Worm (Caenorhabditis elegans): ENCODE data around the gene plx-2.

plx-2 gene

DNA sequence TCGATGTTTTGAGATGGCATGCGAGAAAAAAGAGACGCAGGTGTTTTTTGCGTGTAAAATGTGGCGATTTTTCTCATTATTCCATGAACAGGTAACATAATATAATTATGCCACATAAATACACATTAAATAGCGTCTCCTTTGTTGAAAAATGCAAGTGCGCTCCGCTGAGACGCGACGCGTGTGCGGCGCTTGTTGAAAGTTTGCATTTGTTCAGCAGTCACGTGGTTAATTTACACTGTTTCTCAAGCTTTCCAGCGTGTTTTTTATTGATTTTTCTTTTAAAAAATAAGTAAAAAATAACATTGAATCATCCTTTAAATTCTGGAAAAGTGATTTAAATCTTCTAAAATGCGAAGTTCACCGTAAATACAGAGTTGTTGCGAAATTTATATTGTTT lies 25.1 kb downstream of the plx-2 start (continued):
- no peak for TF ChIP-seq atf-7 (tag; optimal IDR thresholded peaks at IDR 0.05)
- TF ChIP-seq madf-10 (tag; optimal IDR thresholded peaks at IDR 0.05) = peak; percentile 56
- no peak for TF ChIP-seq nfyb-1 (GFP tag; IDR thresholded peaks at IDR 0.05)
- no peak for TF ChIP-seq ztf-25 (GFP tag; IDR thresholded peaks at IDR 0.05)
- TF ChIP-seq hmg-1.2 (GFP tag; IDR thresholded peaks at IDR 0.05) = peak; percentile 54
- no peak for TF ChIP-seq F10E7.11 (tag; optimal IDR thresholded peaks at IDR 0.05)
- no peak for TF ChIP-seq nhr-27 (tag; optimal IDR thresholded peaks at IDR 0.05)
- no peak for TF ChIP-seq egl-18 (GFP tag; IDR thresholded peaks at IDR 0.05)
- TF ChIP-seq mes-4 (tag; optimal IDR thresholded peaks at IDR 0.05) = no peak
- no peak for TF ChIP-seq aptf-2 (GFP tag; conservative IDR thresholded peaks at IDR 0.05)
- no peak for TF ChIP-seq bed-1 (GFP tag; IDR thresholded peaks at IDR 0.05)
- TF ChIP-seq lin-26 (GFP tag; IDR thresholded peaks at IDR 0.05) = no peak
- no peak for TF ChIP-seq hlh-26 (GFP tag; conservative IDR thresholded peaks at IDR 0.05)
- TF ChIP-seq let-526 (GFP tag; IDR thresholded peaks at IDR 0.05) = no peak
- TF ChIP-seq attf-6 (GFP tag; IDR thresholded peaks at IDR 0.05) = no peak
- TF ChIP-seq mcd-1 (GFP tag; IDR thresholded peaks at IDR 0.05) = peak; percentile 95
- 0 out of 2 replicates have a peak, but pooled peaks have one; percentile 26 for TF ChIP-seq B0336.3 (GFP tag; IDR thresholded peaks at IDR 0.05)
- no peak for TF ChIP-seq sdz-38 (tag; optimal IDR thresholded peaks at IDR 0.05)
- TF ChIP-seq madf-8 (GFP tag; conservative IDR thresholded peaks at IDR 0.05) = no peak
- peak; percentile 16 for TF ChIP-seq efl-1 (GFP tag; optimal IDR thresholded peaks at IDR 0.05)
- TF ChIP-seq Y53F4B.3 (GFP tag; IDR thresholded peaks at IDR 0.05) = no peak
- TF ChIP-seq ceh-100 (GFP tag; IDR thresholded peaks at IDR 0.05) = no peak
- TF ChIP-seq ztf-3 (GFP tag; optimal IDR thresholded peaks at IDR 0.05) = no peak
- TF ChIP-seq ceh-79 (tag; optimal IDR thresholded peaks at IDR 0.05) = no peak
- TF ChIP-seq ztf-28 (GFP tag; IDR thresholded peaks at IDR 0.05) = no peak
- TF ChIP-seq mxl-1 (tag; optimal IDR thresholded peaks at IDR 0.05) = no peak
- peak; percentile 68 for TF ChIP-seq lin-54 (GFP tag; optimal IDR thresholded peaks at IDR 0.05)
- TF ChIP-seq sptf-2 (GFP tag; optimal IDR thresholded peaks at IDR 0.05) = no peak
- no peak for TF ChIP-seq hrde-1 (tag; optimal IDR thresholded peaks at IDR 0.05; ENCODE audit: borderline replicate concordance)
- TF ChIP-seq K11D2.4 (GFP tag; IDR thresholded peaks at IDR 0.05) = 0 out of 2 replicates have a peak, but pooled peaks have one; percentile 32

DNA sequence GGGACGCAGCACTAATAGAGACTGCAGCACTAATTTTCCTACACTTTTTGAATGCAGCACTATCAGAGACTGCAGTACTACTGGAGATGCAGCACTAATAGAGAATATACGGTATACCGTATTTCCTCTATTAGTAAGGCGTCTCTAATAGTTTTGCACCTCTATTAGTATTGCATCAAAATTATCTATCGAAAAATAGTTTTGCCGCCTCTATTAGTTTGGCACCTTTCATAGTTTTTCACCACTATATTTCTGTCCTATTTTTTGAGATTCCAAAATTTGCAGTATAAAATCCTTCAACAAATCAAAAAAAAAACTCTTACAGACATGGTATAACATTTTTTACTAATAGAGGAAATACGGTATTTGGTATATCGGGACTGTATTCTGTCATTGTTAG lies 30.9 kb downstream of the plx-2 start:
- TF ChIP-seq K12H6.12 (tag; optimal IDR thresholded peaks at IDR 0.05) (no peak), aptf-2 (GFP tag; conservative IDR thresholded peaks at IDR 0.05) (no peak), F49E8.2 (tag; optimal IDR thresholded peaks at IDR 0.05; ENCODE audit: insufficient read depth) (no peak), him-1 (tag; optimal IDR thresholded peaks at IDR 0.05) (no peak), ets-4 (GFP tag; optimal IDR thresholded peaks at IDR 0.05) (no peak), cebp-2 (GFP tag; IDR thresholded peaks at IDR 0.05) (no peak), fkh-3 (tag; optimal IDR thresholded peaks at IDR 0.05) (no peak), lsl-1 (GFP tag; optimal IDR thresholded peaks at IDR 0.05) (no peak), ztf-25 (GFP tag; IDR thresholded peaks at IDR 0.05) (no peak), nfya-1 (tag; optimal IDR thresholded peaks at IDR 0.05; ENCODE audit: borderline replicate concordance, insufficient read depth) (no peak), C17E4.6 (GFP tag; IDR thresholded peaks at IDR 0.05) (no peak), madf-8 (GFP tag; conservative IDR thresholded peaks at IDR 0.05) (no peak), egrh-3 (GFP tag; IDR thresholded peaks at IDR 0.05) (no peak), snpc-3.4 (tag; optimal IDR thresholded peaks at IDR 0.05) (no peak), attf-5 (GFP tag; optimal IDR thresholded peaks at IDR 0.05) (no peak), sptf-2 (GFP tag; optimal IDR thresholded peaks at IDR 0.05) (no peak), F39B2.1 (GFP tag; IDR thresholded peaks at IDR 0.05) (no peak), ceh-40 (GFP tag; IDR thresholded peaks at IDR 0.05) (no peak), hrde-1 (tag; optimal IDR thresholded peaks at IDR 0.05; ENCODE audit: borderline replicate concordance) (no peak), ceh-91 (GFP tag; IDR thresholded peaks at IDR 0.05) (no peak)

Data from whole organism, young adult.